Worm (Caenorhabditis elegans) whole organism, young adult: ENCODE data around the gene Y39A1A.3.
A peak's percentile ranks its signal among the peaks of the same experiment; 100 is the strongest.

Source experiments
- B0035.1 ChIP-seq: sonication (generic microtip); optimal IDR thresholded peaks from 2 replicates; lab custom pipeline; 2016; ENCODE audit warnings: missing genetic modification characterization, mild to moderate bottlenecking, missing compliant biosample characterization, missing genotype, missing genetic modification reagents
- D2030.7 ChIP-seq: fragments of 200-800 bp; sonication (Bioruptor generic); IDR thresholded peaks from 2 replicates; pipeline ENCODE4 v1.3.6; 2022; ENCODE audit warnings: missing genetic modification reagents, missing genetic modification characterization, missing compliant biosample characterization
- F37B4.10 ChIP-seq: fragments of 200-800 bp; sonication (Bioruptor generic); IDR thresholded peaks from 2 replicates; pipeline ENCODE4 v1.3.6; 2022; ENCODE audit warnings: missing genetic modification characterization, missing compliant biosample characterization
- K12H6.12 ChIP-seq: fragments of 200-800 bp; sonication (Bioruptor generic); optimal IDR thresholded peaks from 2 replicates; lab custom pipeline; 2018; ENCODE audit warnings: mild to moderate bottlenecking, missing genetic modification characterization, missing compliant biosample characterization
- Y53G8AR.9 ChIP-seq: fragments of 200-800 bp; sonication (Bioruptor generic); conservative IDR thresholded peaks from 2 replicates; pipeline ENCODE4 v1.3.6; 2022; ENCODE audit warnings: missing genetic modification reagents, missing genetic modification characterization, missing compliant biosample characterization
- ZK185.1 ChIP-seq: sonication (generic microtip); optimal IDR thresholded peaks from 2 replicates; lab custom pipeline; 2016; ENCODE audit warnings: mild to moderate bottlenecking, missing genetic modification characterization, missing compliant biosample characterization; ENCODE audit not compliant: poor library complexity, severe bottlenecking
- ama-1 ChIP-seq, 3 experiments: fragments of 150-350 bp in 1 of 3; sonication (generic microtip) in 2 of 3; optimal IDR thresholded peaks; 2 replicates each; lab custom pipeline; 2014 to 2018; ENCODE audit warnings: missing biosample characterization in 2 of 3, missing genetic modification characterization in 2 of 3, missing genetic modification reagents in 2 of 3
- aptf-2 ChIP-seq: fragments of 200-800 bp; sonication (Bioruptor generic); conservative IDR thresholded peaks from 2 replicates; pipeline ENCODE4 v1.3.6; 2022; ENCODE audit warnings: missing genetic modification reagents, missing genetic modification characterization, missing compliant biosample characterization
- aptf-3 ChIP-seq: fragments of 200-800 bp; sonication (Bioruptor generic); IDR thresholded peaks from 2 replicates; pipeline ENCODE4 v1.3.6; 2022; ENCODE audit warnings: missing genetic modification characterization, missing compliant biosample characterization
- atf-7 ChIP-seq: sonication (generic microtip); optimal IDR thresholded peaks from 2 replicates; lab custom pipeline; 2017; ENCODE audit warnings: mild to moderate bottlenecking, missing genetic modification characterization, missing compliant biosample characterization
- attf-3 ChIP-seq: fragments of 200-800 bp; sonication (Bioruptor generic); conservative IDR thresholded peaks from 2 replicates; pipeline ENCODE4 v1.3.6; 2022; ENCODE audit warnings: missing genetic modification reagents, missing genetic modification characterization, missing compliant biosample characterization
- attf-5 ChIP-seq: fragments of 200-800 bp; sonication (Bioruptor generic); optimal IDR thresholded peaks from 2 replicates; lab custom pipeline; 2018; ENCODE audit warnings: mild to moderate bottlenecking, missing genetic modification characterization, missing compliant biosample characterization
- ccch-3 ChIP-seq: fragments of 200-800 bp; sonication (Bioruptor generic); optimal IDR thresholded peaks from 2 replicates; lab custom pipeline; 2018; ENCODE audit warnings: mild to moderate bottlenecking, missing genetic modification characterization, missing compliant biosample characterization
- cebp-2 ChIP-seq: fragments of 200-800 bp; sonication (Bioruptor generic); IDR thresholded peaks from 2 replicates; pipeline ENCODE4 v1.3.6; 2022; ENCODE audit warnings: missing genetic modification characterization, missing compliant biosample characterization
- ceh-27 ChIP-seq: fragments of 200-800 bp; sonication (Bioruptor generic); optimal IDR thresholded peaks from 2 replicates; lab custom pipeline; 2018; ENCODE audit warnings: mild to moderate bottlenecking, missing genetic modification characterization, moderate library complexity, missing compliant biosample characterization
- ceh-40 ChIP-seq: fragments of 200-800 bp; sonication (Bioruptor generic); IDR thresholded peaks from 2 replicates; pipeline ENCODE4 v1.3.6; 2022; ENCODE audit warnings: missing genetic modification characterization, missing compliant biosample characterization
- chd-7 ChIP-seq: sonication (generic microtip); optimal IDR thresholded peaks from 2 replicates; lab custom pipeline; 2016; ENCODE audit warnings: mild to moderate bottlenecking, missing genetic modification characterization, moderate library complexity, missing compliant biosample characterization
- egl-44 ChIP-seq: fragments of 200-800 bp; sonication (Bioruptor generic); IDR thresholded peaks from 2 replicates; pipeline ENCODE4 v1.3.6; 2022; ENCODE audit warnings: missing genetic modification reagents, missing genetic modification characterization, missing compliant biosample characterization
- ets-4 ChIP-seq: fragments of 200-800 bp; sonication (Bioruptor generic); optimal IDR thresholded peaks from 2 replicates; lab custom pipeline; 2018; ENCODE audit warnings: mild to moderate bottlenecking, missing genetic modification characterization, missing compliant biosample characterization
- gei-17 ChIP-seq: fragments of 200-800 bp; sonication (Bioruptor generic); optimal IDR thresholded peaks from 2 replicates; lab custom pipeline; 2018; ENCODE audit warnings: mild to moderate bottlenecking, missing genetic modification characterization, missing compliant biosample characterization
- hsf-1 ChIP-seq: fragments of 200-800 bp; sonication (Bioruptor generic); IDR thresholded peaks from 2 replicates; pipeline ENCODE4 v1.3.6; 2022; ENCODE audit warnings: missing genetic modification reagents, missing genetic modification characterization, missing compliant biosample characterization
- lag-1 ChIP-seq: fragments of 200-800 bp; sonication (Bioruptor generic); IDR thresholded peaks from 2 replicates; pipeline ENCODE4 v1.3.6; 2022; ENCODE audit warnings: missing genetic modification reagents, missing genetic modification characterization, missing compliant biosample characterization
- lin-40 ChIP-seq: sonication (generic microtip); optimal IDR thresholded peaks from 2 replicates; lab custom pipeline; 2016; ENCODE audit warnings: missing genetic modification characterization, mild to moderate bottlenecking, missing compliant biosample characterization, missing genotype, missing genetic modification reagents
- mel-28 ChIP-seq: sonication (generic microtip); optimal IDR thresholded peaks from 2 replicates; lab custom pipeline; 2016; ENCODE audit warnings: borderline replicate concordance, mild to moderate bottlenecking, missing genetic modification characterization, missing compliant biosample characterization
- mes-4 ChIP-seq: sonication (generic microtip); optimal IDR thresholded peaks from 2 replicates; lab custom pipeline; 2016; ENCODE audit warnings: missing genotype, missing genetic modification characterization, missing compliant biosample characterization
- nhr-179 ChIP-seq: sonication (generic microtip); optimal IDR thresholded peaks from 2 replicates; lab custom pipeline; 2016; ENCODE audit warnings: mild to moderate bottlenecking, missing genetic modification characterization, missing compliant biosample characterization
- nhr-27 ChIP-seq: fragments of 200-800 bp; sonication (Bioruptor generic); optimal IDR thresholded peaks from 2 replicates; lab custom pipeline; 2018; ENCODE audit warnings: mild to moderate bottlenecking, missing genetic modification characterization, moderate library complexity, missing compliant biosample characterization
- pha-4 ChIP-seq: fragments of 150-350 bp; sonication (generic microtip); optimal IDR thresholded peaks from 2 replicates; lab custom pipeline; 2014; ENCODE audit warnings: missing biosample characterization, missing genetic modification reagents, missing genetic modification characterization
- rcor-1 ChIP-seq: fragments of 200-800 bp; sonication (Bioruptor generic); IDR thresholded peaks from 2 replicates; pipeline ENCODE4 v1.3.6; 2022; ENCODE audit warnings: missing genetic modification reagents, missing genetic modification characterization, missing compliant biosample characterization
- rpc-1 ChIP-seq, 2 experiments: fragments of 150-350 bp in 1 of 2; sonication (generic microtip) in 1 of 2; optimal IDR thresholded peaks; 2 replicates each; lab custom pipeline; 2014 to 2018; ENCODE audit warnings: missing biosample characterization in 1 of 2, missing genetic modification characterization in 1 of 2, missing genetic modification reagents in 1 of 2, missing genotype in 1 of 2
- sea-2 ChIP-seq: fragments of 200-800 bp; sonication (Bioruptor generic); IDR thresholded peaks from 2 replicates; pipeline ENCODE4 v1.3.6; 2022; ENCODE audit warnings: missing genetic modification characterization, missing compliant biosample characterization
- snpc-3.4 ChIP-seq: sonication (generic microtip); optimal IDR thresholded peaks from 2 replicates; lab custom pipeline; 2017; ENCODE audit warnings: missing genetic modification characterization, mild to moderate bottlenecking, missing compliant biosample characterization, antibody characterized with exemption, moderate library complexity, missing genotype, missing genetic modification reagents
- snpc-4 ChIP-seq, 5 experiments: fragments of 150-350 bp in 1 of 5; sonication (generic microtip) in 4 of 5; optimal IDR thresholded peaks; 2 replicates each; lab custom pipeline; 2014 to 2018; ENCODE audit warnings: missing genetic modification characterization in 5 of 5, missing biosample characterization in 3 of 5, antibody characterized with exemption in 2 of 5, mild to moderate bottlenecking in 2 of 5, missing compliant biosample characterization in 2 of 5, missing genotype in 2 of 5, moderate library complexity in 2 of 5, missing genetic modification reagents in 1 of 5
- sptf-2 ChIP-seq: fragments of 200-800 bp; sonication (Bioruptor generic); optimal IDR thresholded peaks from 2 replicates; lab custom pipeline; 2018; ENCODE audit warnings: mild to moderate bottlenecking, missing genetic modification characterization, missing compliant biosample characterization
- tbp1 ChIP-seq: fragments of 200-800 bp; sonication (Bioruptor generic); optimal IDR thresholded peaks from 2 replicates; lab custom pipeline; 2018; ENCODE audit warnings: mild to moderate bottlenecking, missing genetic modification characterization, missing compliant biosample characterization
- tbx-9 ChIP-seq: sonication (generic microtip); optimal IDR thresholded peaks from 2 replicates; lab custom pipeline; 2016; ENCODE audit warnings: borderline replicate concordance, missing genetic modification characterization, inconsistent platforms, missing compliant biosample characterization
- zfh-2 ChIP-seq: fragments of 200-800 bp; sonication (Bioruptor generic); conservative IDR thresholded peaks from 2 replicates; pipeline ENCODE4 v1.3.6; 2022; ENCODE audit warnings: missing genetic modification reagents, missing genetic modification characterization, missing compliant biosample characterization
- zim-3 ChIP-seq: sonication (generic microtip); optimal IDR thresholded peaks from 2 replicates; lab custom pipeline; 2017; ENCODE audit warnings: mild to moderate bottlenecking, missing genetic modification characterization, moderate library complexity, missing compliant biosample characterization
- ztf-6 ChIP-seq: fragments of 200-800 bp; sonication (Bioruptor generic); IDR thresholded peaks from 2 replicates; pipeline ENCODE4 v1.3.6; 2022; ENCODE audit warnings: missing genetic modification reagents, missing genetic modification characterization, missing compliant biosample characterization

Gene Y39A1A.3

ce11 chrIII:10599699-10600098, 3.4 kb upstream of the Y39A1A.3 start (continued):
- TF ChIP-seq ets-4 (GFP tag; lab: Kevin White, UChicago) (no peak), attf-3 (no peak), pha-4 (tag; lab: Kevin White, UChicago) (peak; percentile 32), rcor-1 (peak; percentile 7; the same call in 1 of the 2 replicates)

ce11 chrIII:10595066-10595465, 1.2 kb downstream of the Y39A1A.3 start, which contains the start of gene Y45F3A.9:
Y45F3A.9 (minus strand) TSS chrIII:10595166.
- no peak for TF ChIP-seq lin-40 (tag; lab: Kevin White, UChicago)
- TF ChIP-seq attf-3 = no peak
- TF ChIP-seq atf-7 (tag; lab: Kevin White, UChicago) = no peak
- no peak for TF ChIP-seq snpc-3.4
- TF ChIP-seq ceh-27 = no peak
- TF ChIP-seq aptf-3 = no peak
- TF ChIP-seq sptf-2 (GFP tag; lab: Kevin White, UChicago) = no peak
- TF ChIP-seq F37B4.10 (GFP tag; lab: Robert Waterston, UW) = no peak
- TF ChIP-seq ama-1 (optimal IDR thresholded peaks at IDR 0.05; lab: Kevin White, UChicago) = no peak
- no peak for TF ChIP-seq ama-1 (GFP tag; optimal IDR thresholded peaks at IDR 0.05; lab: Kevin White, UChicago)
- TF ChIP-seq attf-5 (GFP tag; lab: Kevin White, UChicago) = no peak
- TF ChIP-seq ZK185.1 = no peak
- no peak for TF ChIP-seq aptf-2 (GFP tag; lab: Robert Waterston, UW)
- TF ChIP-seq nhr-179 = no peak
- TF ChIP-seq mel-28 (tag; lab: Kevin White, UChicago) = no peak
- TF ChIP-seq nhr-27 (tag; lab: Kevin White, UChicago) = no peak
- no peak for TF ChIP-seq mes-4
- TF ChIP-seq rpc-1 (optimal IDR thresholded peaks at IDR 0.05; lab: Kevin White, UChicago) = no peak
- no peak for TF ChIP-seq rpc-1 (tag; optimal IDR thresholded peaks at IDR 0.05; lab: Kevin White, UChicago)
- no peak for TF ChIP-seq ets-4 (GFP tag; lab: Kevin White, UChicago)
- TF ChIP-seq zim-3 = no peak

- no peak for TF ChIP-seq K12H6.12
- TF ChIP-seq sea-2 = no peak
- no peak for TF ChIP-seq hsf-1
- no peak for TF ChIP-seq chd-7 (tag; lab: Kevin White, UChicago)
- no peak for TF ChIP-seq lin-40 (tag; lab: Kevin White, UChicago)
- TF ChIP-seq B0035.1 = no peak
- TF ChIP-seq, all 124 proteins: peak for 0
Observed at ce11 chrIII:10592729-10593128, 3.6 kb downstream of the Y39A1A.3 start, which contains the start of gene Y45F3A.8. Y45F3A.8 (minus strand) TSS chrIII:10592829.

ce11 chrIII:10592074-10592473, 4.2 kb downstream of the Y39A1A.3 start:
- TF ChIP-seq tbp1 (no peak), attf-3 (no peak), snpc-4 (GFP tag; optimal IDR thresholded peaks at IDR 0.05; lab: Kevin White, UChicago) (peak; percentile 49), snpc-4 (tag; optimal IDR thresholded peaks at IDR 0.05; lab: Kevin White, UChicago) (no peak), snpc-3.4 (no peak), D2030.7 (GFP tag; lab: Robert Waterston, UW) (no peak), ceh-40 (no peak), ccch-3 (no peak), lag-1 (GFP tag; lab: Robert Waterston, UW) (no peak), zfh-2 (GFP tag; lab: Robert Waterston, UW) (peak; percentile 76), ztf-6 (GFP tag; lab: Robert Waterston, UW) (no peak), B0035.1 (no peak), egl-44 (GFP tag; lab: Robert Waterston, UW) (no peak), gei-17 (GFP tag; lab: Kevin White, UChicago) (no peak), hsf-1 (no peak), cebp-2 (GFP tag; lab: Robert Waterston, UW) (no peak), Y53G8AR.9 (GFP tag; lab: Robert Waterston, UW) (no peak), tbx-9 (tag; lab: Kevin White, UChicago) (no peak)
